Fruit fly (Drosophila melanogaster) whole organism, pupa: Measurements from ENCODE around the gene Or94b.

Experiments
- CG4496 ChIP-seq: fragments of 200-800 bp; sonication (Bioruptor generic); IDR thresholded peaks from 3 replicates; pipeline ENCODE4 v1.3.6; 2022; ENCODE audit warnings: missing biosample characterization, missing genetic modification characterization
- Ets98B ChIP-seq: fragments of 200-800 bp; sonication (Bioruptor generic); IDR thresholded peaks from 2 replicates; pipeline ENCODE4 v1.3.6; 2022; ENCODE audit warnings: missing biosample characterization, missing genetic modification characterization
- rn ChIP-seq: fragments of 200-800 bp; sonication (Bioruptor generic); IDR thresholded peaks from 2 replicates; pipeline ENCODE4 v1.3.6; 2022; ENCODE audit warnings: missing biosample characterization, missing genetic modification characterization

dm6 chr3R:22986981-22987380 is 2.1 kb upstream of the Or94b start, which contains the start of gene Or94a:
- TF ChIP-seq CG4496 (GFP tag; lab: Robert Waterston, UW) (no peak), rn (GFP tag; lab: Robert Waterston, UW) (no peak), Ets98B (GFP tag; lab: Robert Waterston, UW) (no peak)
